Worm (Caenorhabditis elegans) whole organism, L4 larva: Measurements from ENCODE around the gene srz-105.

Experiments
- aha-1 ChIP-seq: fragments of 150-350 bp; peaks from one replicate; lab custom pipeline; 2014; ENCODE audit warnings: missing biosample characterization, missing genetic modification characterization
- dve-1 ChIP-seq: sonication (generic microtip); optimal IDR thresholded peaks from 2 replicates; lab custom pipeline; 2017; ENCODE audit warnings: antibody characterized with exemption, mild to moderate bottlenecking, missing genetic modification characterization, missing compliant biosample characterization; ENCODE audit not compliant: insufficient read depth
- hlh-11 ChIP-seq: fragments of 200-800 bp; sonication (Bioruptor generic); optimal IDR thresholded peaks from 2 replicates; lab custom pipeline; 2018; ENCODE audit warnings: mild to moderate bottlenecking, missing genetic modification characterization, missing compliant biosample characterization
- mdl-1 ChIP-seq, 2 experiments: fragments of 150-350 bp in 1 of 2; sonication (generic microtip) in 1 of 2; optimal IDR thresholded peaks; 2 replicates each; lab custom pipeline; 2014 to 2017; ENCODE audit warnings: missing biosample characterization in 2 of 2, missing genetic modification characterization in 2 of 2
- skn-1 ChIP-seq: fragments of 150-350 bp; optimal IDR thresholded peaks from 2 replicates; lab custom pipeline; 2014; ENCODE audit warnings: missing biosample characterization, missing genetic modification characterization

- TF ChIP-seq dve-1 (tag; lab: Kevin White, UChicago) = no peak
- TF ChIP-seq mdl-1 (tag; optimal IDR thresholded peaks at IDR 0.05; lab: Kevin White, UChicago) = no peak
- TF ChIP-seq aha-1 (tag; lab: Kevin White, UChicago) = no peak
- TF ChIP-seq skn-1 (tag; lab: Kevin White, UChicago) = no peak
- TF ChIP-seq hlh-11 = no peak
Observed at ce11 chrIV:16329159-16329558, 4.5 kb downstream of the srz-105 start, which contains the start of gene srz-74.
